Fruit fly (Drosophila melanogaster) whole organism, prepupa: ENCODE data around the gene Cyp312a1.
A peak's percentile ranks its signal among the peaks of the same experiment; 100 is the strongest.

Experiments
- Blimp-1 ChIP-seq: fragments of 200-800 bp; sonication (Bioruptor generic); optimal IDR thresholded peaks from 3 replicates; lab custom pipeline; 2017; ENCODE audit warnings: missing biosample characterization, missing genetic modification characterization, mild to moderate bottlenecking, moderate library complexity, missing genetic modification reagents
- CG10631 ChIP-seq: fragments of 200-800 bp; sonication (Bioruptor generic); optimal IDR thresholded peaks from 2 replicates; lab custom pipeline; 2016; ENCODE audit warnings: missing biosample characterization, missing genetic modification characterization
- CG10669 ChIP-seq: fragments of 200-800 bp; sonication (Bioruptor generic); optimal IDR thresholded peaks from 3 replicates; lab custom pipeline; 2018; ENCODE audit warnings: missing biosample characterization, mild to moderate bottlenecking, missing genetic modification characterization, moderate library complexity
- CG11762 ChIP-seq: fragments of 200-800 bp; sonication (Bioruptor generic); optimal IDR thresholded peaks from 3 replicates; lab custom pipeline; 2016; ENCODE audit warnings: missing biosample characterization, missing genetic modification characterization; ENCODE audit not compliant: insufficient read depth
- CG11902 ChIP-seq: fragments of 200-800 bp; sonication (Bioruptor generic); optimal IDR thresholded peaks from 3 replicates; lab custom pipeline; 2016; ENCODE audit warnings: missing biosample characterization, missing genetic modification characterization
- CG15336 ChIP-seq: fragments of 200-800 bp; sonication (Bioruptor generic); IDR thresholded peaks from 2 replicates; pipeline ENCODE4 v1.3.6; 2022; ENCODE audit warnings: missing biosample characterization, missing genetic modification characterization
- CG1621 ChIP-seq: fragments of 200-800 bp; sonication (Bioruptor generic); optimal IDR thresholded peaks from 3 replicates; lab custom pipeline; 2018; ENCODE audit warnings: missing biosample characterization, mild to moderate bottlenecking, missing genetic modification characterization
- CG3032 ChIP-seq: fragments of 200-800 bp; optimal IDR thresholded peaks from 2 replicates; lab custom pipeline; 2019; ENCODE audit warnings: missing biosample characterization, mild to moderate bottlenecking, missing genetic modification characterization, moderate library complexity
- CG31627 ChIP-seq: fragments of 200-800 bp; sonication (Bioruptor generic); optimal IDR thresholded peaks from 3 replicates; lab custom pipeline; 2016; ENCODE audit warnings: missing biosample characterization, missing genetic modification characterization
- CG32006 ChIP-seq: fragments of 200-800 bp; sonication (Bioruptor generic); optimal IDR thresholded peaks from 3 replicates; lab custom pipeline; 2017; ENCODE audit warnings: missing biosample characterization, mild to moderate bottlenecking, missing genetic modification characterization
- CG6163 ChIP-seq: fragments of 200-800 bp; sonication (Bioruptor generic); IDR thresholded peaks from 3 replicates; pipeline ENCODE4 v1.3.6; 2022; ENCODE audit warnings: missing biosample characterization, missing genetic modification characterization
- CG6276 ChIP-seq: fragments of 200-800 bp; sonication (Bioruptor generic); optimal IDR thresholded peaks from 2 replicates; lab custom pipeline; 2017; ENCODE audit warnings: missing biosample characterization, mild to moderate bottlenecking, missing genetic modification characterization
- CG6792 ChIP-seq: fragments of 200-800 bp; sonication (Bioruptor generic); optimal IDR thresholded peaks from 3 replicates; lab custom pipeline; 2016; ENCODE audit warnings: missing biosample characterization, missing genetic modification characterization
- CG6854 ChIP-seq: fragments of 200-800 bp; sonication (Bioruptor generic); optimal IDR thresholded peaks from 2 replicates; lab custom pipeline; 2017; ENCODE audit warnings: missing biosample characterization, mild to moderate bottlenecking, missing genetic modification characterization
- CG7368 ChIP-seq: fragments of 200-800 bp; sonication (Bioruptor generic); optimal IDR thresholded peaks from 3 replicates; lab custom pipeline; 2016; ENCODE audit warnings: missing biosample characterization, missing genetic modification characterization
- CG8119 ChIP-seq: fragments of 200-800 bp; sonication (Bioruptor generic); IDR thresholded peaks from 3 replicates; pipeline ENCODE4 v1.3.6; 2022; ENCODE audit warnings: missing biosample characterization, missing genetic modification characterization
- CG8319 ChIP-seq: fragments of 200-800 bp; sonication (Bioruptor generic); optimal IDR thresholded peaks from 3 replicates; lab custom pipeline; 2016; ENCODE audit warnings: missing biosample characterization, missing genetic modification characterization
- CG8632 ChIP-seq: fragments of 200-800 bp; sonication (Bioruptor generic); optimal IDR thresholded peaks from 3 replicates; lab custom pipeline; 2016; ENCODE audit warnings: missing biosample characterization, missing genetic modification characterization
- CG9139 ChIP-seq: fragments of 200-800 bp; sonication (Bioruptor generic); optimal IDR thresholded peaks from 3 replicates; lab custom pipeline; 2017; ENCODE audit warnings: missing biosample characterization, mild to moderate bottlenecking, missing genetic modification characterization
- Eip75B ChIP-seq: fragments of 200-800 bp; sonication (Bioruptor generic); optimal IDR thresholded peaks from 3 replicates; lab custom pipeline; 2016; ENCODE audit warnings: missing biosample characterization, missing genetic modification characterization
- Eip78C ChIP-seq: fragments of 200-800 bp; sonication (Bioruptor generic); peaks from one replicate; lab custom pipeline; 2016; ENCODE audit warnings: missing biosample characterization, missing genetic modification characterization
- Ets96B ChIP-seq: fragments of 200-800 bp; optimal IDR thresholded peaks from 2 replicates; lab custom pipeline; 2019; ENCODE audit warnings: missing biosample characterization, mild to moderate bottlenecking, missing genetic modification characterization, moderate library complexity
- Gug ChIP-seq: fragments of 200-800 bp; sonication (Bioruptor generic); IDR thresholded peaks from 2 replicates; pipeline ENCODE4 v1.3.6; 2022; ENCODE audit warnings: missing biosample characterization, missing genetic modification characterization
- Hr38 ChIP-seq: sonication (Bioruptor generic); optimal IDR thresholded peaks from 2 replicates; lab custom pipeline; 2016; ENCODE audit warnings: missing biosample characterization, missing genetic modification characterization
- Hr39 ChIP-seq: fragments of 200-800 bp; sonication (Bioruptor generic); optimal IDR thresholded peaks from 2 replicates; lab custom pipeline; 2016; ENCODE audit warnings: missing biosample characterization, missing genetic modification characterization
- Hr4 ChIP-seq: fragments of 200-800 bp; sonication (Bioruptor generic); optimal IDR thresholded peaks from 3 replicates; lab custom pipeline; 2016; ENCODE audit warnings: missing biosample characterization, missing genetic modification characterization
- Lpt ChIP-seq: fragments of 200-800 bp; sonication (Bioruptor generic); optimal IDR thresholded peaks from 3 replicates; lab custom pipeline; 2016; ENCODE audit warnings: missing biosample characterization, missing genetic modification characterization
- Met ChIP-seq: fragments of 200-800 bp; sonication (Bioruptor generic); optimal IDR thresholded peaks from 3 replicates; lab custom pipeline; 2016; ENCODE audit warnings: missing biosample characterization, missing genetic modification characterization
- OdsH ChIP-seq: fragments of 200-800 bp; sonication (Bioruptor generic); optimal IDR thresholded peaks from 3 replicates; lab custom pipeline; 2016; ENCODE audit warnings: missing biosample characterization, missing genetic modification characterization
- Smox ChIP-seq: fragments of 200-800 bp; sonication (Bioruptor generic); optimal IDR thresholded peaks from 3 replicates; lab custom pipeline; 2016; ENCODE audit warnings: missing biosample characterization, missing genetic modification characterization
- Sox102F ChIP-seq: fragments of 200-800 bp; sonication (Bioruptor generic); optimal IDR thresholded peaks from 2 replicates; lab custom pipeline; 2016; ENCODE audit warnings: missing biosample characterization, mild to moderate bottlenecking, missing genetic modification characterization
- Sox15 ChIP-seq: fragments of 200-800 bp; sonication (Bioruptor generic); optimal IDR thresholded peaks from 3 replicates; lab custom pipeline; 2016; ENCODE audit warnings: missing biosample characterization, missing genetic modification characterization
- cyc ChIP-seq: fragments of 200-800 bp; sonication (Bioruptor generic); optimal IDR thresholded peaks from 3 replicates; lab custom pipeline; 2016; ENCODE audit warnings: missing biosample characterization, missing genetic modification characterization
- dac ChIP-seq: fragments of 200-800 bp; sonication (Bioruptor generic); optimal IDR thresholded peaks from 2 replicates; lab custom pipeline; 2017; ENCODE audit warnings: missing biosample characterization, mild to moderate bottlenecking, missing genetic modification characterization
- dsx ChIP-seq: fragments of 200-800 bp; optimal IDR thresholded peaks from 3 replicates; lab custom pipeline; 2019; ENCODE audit warnings: missing biosample characterization, mild to moderate bottlenecking, missing genetic modification characterization, moderate library complexity; ENCODE audit not compliant: poor library complexity, severe bottlenecking
- eg ChIP-seq: fragments of 200-800 bp; sonication (Bioruptor generic); IDR thresholded peaks from 3 replicates; pipeline ENCODE4 v1.3.6; 2022; ENCODE audit warnings: missing biosample characterization, missing genetic modification characterization
- esn ChIP-seq: fragments of 200-800 bp; sonication (Bioruptor generic); optimal IDR thresholded peaks from 2 replicates; lab custom pipeline; 2016; ENCODE audit warnings: missing biosample characterization, mild to moderate bottlenecking, missing genetic modification characterization, moderate library complexity
- fd59A ChIP-seq: fragments of 200-800 bp; sonication (Bioruptor generic); optimal IDR thresholded peaks from 2 replicates; lab custom pipeline; 2017; ENCODE audit warnings: missing biosample characterization, mild to moderate bottlenecking, missing genetic modification characterization, missing genetic modification reagents
- fd85E ChIP-seq: fragments of 200-800 bp; sonication (Bioruptor generic); optimal IDR thresholded peaks from 3 replicates; lab custom pipeline; 2016; ENCODE audit warnings: missing biosample characterization, missing genetic modification characterization
- fkh ChIP-seq: fragments of 200-800 bp; sonication (Bioruptor generic); optimal IDR thresholded peaks from 3 replicates; lab custom pipeline; 2017; ENCODE audit warnings: missing biosample characterization, mild to moderate bottlenecking, missing genetic modification characterization, moderate library complexity
- lz ChIP-seq: fragments of 200-800 bp; sonication (Bioruptor generic); optimal IDR thresholded peaks from 3 replicates; lab custom pipeline; 2016; ENCODE audit warnings: missing biosample characterization, missing genetic modification characterization
- net ChIP-seq: fragments of 200-800 bp; sonication (Bioruptor generic); optimal IDR thresholded peaks from 3 replicates; lab custom pipeline; 2016; ENCODE audit warnings: missing biosample characterization, missing genetic modification characterization
- pdm3 ChIP-seq: fragments of 200-800 bp; sonication (Bioruptor generic); optimal IDR thresholded peaks from 3 replicates; lab custom pipeline; 2016; ENCODE audit warnings: missing biosample characterization, missing genetic modification characterization
- salr ChIP-seq, 2 experiments: fragments of 200-800 bp; sonication (Bioruptor generic); optimal IDR thresholded peaks; 3 replicates each; lab custom pipeline; 2016 to 2018; ENCODE audit warnings: missing biosample characterization in 2 of 2, missing genetic modification characterization in 2 of 2, mild to moderate bottlenecking in 1 of 2
- ss ChIP-seq, 2 experiments: fragments of 200-800 bp; sonication (Bioruptor generic); optimal IDR thresholded peaks; 2 replicates in 1 of 2; 3 replicates in 1 of 2; lab custom pipeline; 2017 to 2018; ENCODE audit warnings: mild to moderate bottlenecking in 2 of 2, missing biosample characterization in 2 of 2, missing genetic modification characterization in 2 of 2, moderate library complexity in 1 of 2
- svp ChIP-seq: fragments of 200-800 bp; sonication (Bioruptor generic); peaks from one replicate; lab custom pipeline; 2016; ENCODE audit warnings: missing biosample characterization, missing genetic modification characterization
- vri ChIP-seq: fragments of 200-800 bp; sonication (Bioruptor generic); optimal IDR thresholded peaks from 3 replicates; lab custom pipeline; 2016; ENCODE audit warnings: missing biosample characterization, mild to moderate bottlenecking, missing genetic modification characterization

Cyp312a1 gene

dm6 chr3L:18114038-18114926 is 18.2 kb downstream of the Cyp312a1 start (continued):
- peak; percentile 36 for TF ChIP-seq Sox15 (GFP tag; lab: Kevin White, UChicago)
- TF ChIP-seq CG8319 = no peak
- TF ChIP-seq fkh (GFP tag; lab: Kevin White, UChicago) = no peak
- peak; percentile 8 for TF ChIP-seq CG11902
- TF ChIP-seq CG9139 = no peak
- TF ChIP-seq esn = peak; percentile 30
- TF ChIP-seq CG8632 = peak; percentile 71
- peak; percentile 51 for TF ChIP-seq Ets96B (tag; lab: Kevin White, UChicago)
- peak; percentile 14 for TF ChIP-seq CG31627
- TF ChIP-seq CG1621 (tag; lab: Kevin White, UChicago) = no peak
- peak in 1 of 2 experiments; percentile 41 for TF ChIP-seq ss (GFP tag; optimal IDR thresholded peaks at IDR 0.05; lab: Kevin White, UChicago)
- TF ChIP-seq CG6792 (GFP tag; lab: Kevin White, UChicago) = peak; percentile 55
- peak; percentile 63 for TF ChIP-seq CG10669 (GFP tag; lab: Kevin White, UChicago)
- TF ChIP-seq net (GFP tag; lab: Kevin White, UChicago) = no peak
- TF ChIP-seq OdsH (GFP tag; lab: Kevin White, UChicago) = peak; percentile 49
- TF ChIP-seq fd59A (GFP tag; lab: Kevin White, UChicago) = no peak
- peak; percentile 18 for TF ChIP-seq dsx (GFP tag; lab: Kevin White, UChicago)
- peak; percentile 64 for TF ChIP-seq Met
- TF ChIP-seq salr (GFP tag; optimal IDR thresholded peaks at IDR 0.05; lab: Kevin White, UChicago) = peak in 1 of 2 experiments; percentile 4
- peak; percentile 55 for TF ChIP-seq CG10631 (GFP tag; lab: Kevin White, UChicago)
- no peak for TF ChIP-seq Sox102F (GFP tag; lab: Kevin White, UChicago)
- TF ChIP-seq CG3032 (tag; lab: Kevin White, UChicago) = peak; percentile 61
- no peak; the same call in 1 of the 2 replicates for TF ChIP-seq Gug (GFP tag; lab: Robert Waterston, UW)
- TF ChIP-seq CG7368 (GFP tag; lab: Kevin White, UChicago) = peak; percentile 13
- TF ChIP-seq Smox (GFP tag; lab: Kevin White, UChicago) = peak; percentile 8
- peak; percentile 32 for TF ChIP-seq Eip75B (GFP tag; lab: Kevin White, UChicago)
- TF ChIP-seq CG32006 (GFP tag; lab: Kevin White, UChicago) = peak; percentile 66
- no peak for TF ChIP-seq CG8119
- TF ChIP-seq dac = no peak
- TF ChIP-seq vri = peak; percentile 69
- peak; percentile 27 for TF ChIP-seq pdm3 (GFP tag; lab: Kevin White, UChicago)
- TF ChIP-seq Eip78C = peak; percentile 79
- peak; percentile 46 for TF ChIP-seq eg (GFP tag; lab: Robert Waterston, UW)

DNA sequence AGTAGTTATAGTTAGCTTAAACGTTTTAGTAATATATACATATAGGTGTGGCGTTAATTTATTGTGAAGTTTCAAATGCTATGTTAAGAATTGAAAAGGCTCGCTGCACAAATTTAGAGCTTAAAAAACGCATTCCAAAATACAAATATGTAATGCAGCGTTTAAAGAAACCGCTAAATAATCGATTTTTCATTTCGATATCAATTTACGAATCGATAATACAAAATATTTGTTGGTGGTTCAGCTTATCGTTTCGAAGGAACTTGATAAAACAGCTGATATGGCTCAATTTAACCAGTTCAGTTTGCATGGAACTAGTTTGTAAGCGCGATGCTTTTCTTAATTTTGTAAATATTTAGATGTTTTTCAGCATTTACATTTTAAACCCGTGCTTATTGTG is 19.8 kb downstream of the Cyp312a1 start, which contains the start of the genes CG32195 and CG7341:
Gene CG32195 (plus strand): TSS at position 291 of the 400 bp plus-strand sequence.
Gene CG7341 (plus strand): TSS at position 291 of the 400 bp plus-strand sequence.
- TF ChIP-seq CG11762 (no peak), fkh (GFP tag; lab: Kevin White, UChicago) (peak; percentile 40), CG6276 (no peak)

dm6 chr3L:18109459-18109863 is 23.0 kb downstream of the Cyp312a1 start, which contains the start of the genes Polr3D and mus304:
Polr3D (minus strand) TSS chr3L:18109574.
mus304 (plus strand) TSS chr3L:18109814.
- TF ChIP-seq Lpt (GFP tag; lab: Kevin White, UChicago) (no peak), CG6163 (GFP tag; lab: Robert Waterston, UW) (no peak), cyc (GFP tag; lab: Kevin White, UChicago) (no peak), CG7368 (GFP tag; lab: Kevin White, UChicago) (no peak), dac (no peak), pdm3 (GFP tag; lab: Kevin White, UChicago) (no peak), Eip78C (peak; percentile 56), CG6854 (GFP tag; lab: Kevin White, UChicago) (no peak), CG8119 (no peak), Blimp-1 (GFP tag; lab: Kevin White, UChicago) (no peak), Hr38 (no peak), Hr4 (GFP tag; lab: Kevin White, UChicago) (peak; percentile 3), Hr39 (peak; percentile 11), lz (GFP tag; lab: Kevin White, UChicago) (peak; percentile 49), dsx (GFP tag; lab: Kevin White, UChicago) (peak; percentile 3), CG15336 (GFP tag; lab: Robert Waterston, UW) (no peak), fd85E (GFP tag; lab: Kevin White, UChicago) (no peak), esn (peak; percentile 44), CG10631 (GFP tag; lab: Kevin White, UChicago) (peak; percentile 20), svp (no peak)
